Worm (Caenorhabditis elegans): ENCODE data around the gene F49H6.8.

The F49H6.8 gene

DNA sequence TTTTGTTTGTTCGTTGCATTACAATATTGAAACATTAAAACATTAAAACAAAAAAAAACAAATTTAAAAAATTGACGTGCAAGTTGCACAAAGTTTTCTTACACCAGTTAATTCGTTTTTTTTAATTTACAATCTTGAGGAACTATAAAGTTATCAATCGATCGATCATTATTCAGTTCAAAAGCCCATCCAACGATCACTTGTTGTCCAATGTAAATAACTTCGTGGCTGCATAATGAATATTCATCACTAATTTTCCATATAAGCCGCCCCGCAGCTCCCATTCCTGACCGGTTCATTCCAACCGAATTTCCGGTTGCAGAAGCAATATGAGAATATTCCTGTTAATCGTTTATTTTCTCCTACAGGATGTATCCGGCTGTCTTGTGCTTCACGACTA, 19.8 kb upstream of the F49H6.8 start, which contains the start of gene hpo-33:
TSS of gene hpo-33 (plus strand) at position 301 of the 400 bp plus-strand sequence.
- TF ChIP-seq sptf-1 (tag; optimal IDR thresholded peaks at IDR 0.05) = no peak
- TF ChIP-seq efl-1 (optimal IDR thresholded peaks at IDR 0.05) = no peak
- TF ChIP-seq efl-1 (GFP tag; optimal IDR thresholded peaks at IDR 0.05 in 1 of 2) = peak in 1 of 2 experiments; percentile 44
- TF ChIP-seq elt-3 (tag; optimal IDR thresholded peaks at IDR 0.05) = no peak

DNA sequence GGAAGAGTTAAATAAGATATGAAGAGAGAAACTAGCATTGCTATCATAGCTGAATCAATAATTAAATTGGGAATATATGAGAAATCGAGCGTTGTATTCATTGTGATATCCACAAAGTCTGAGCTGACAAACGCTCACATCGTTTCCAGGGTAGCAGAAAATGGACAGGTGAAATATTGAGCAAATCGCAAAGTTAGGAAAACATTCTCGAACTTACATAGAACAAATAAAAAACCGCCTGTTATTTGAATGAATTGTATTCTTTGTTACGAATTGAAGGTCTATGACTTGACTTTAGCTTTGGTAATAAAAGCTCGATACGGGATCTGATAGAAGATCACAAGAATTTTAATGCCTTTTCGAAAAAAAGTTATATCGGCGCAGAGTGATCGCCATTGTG, 13.4 kb upstream of the F49H6.8 start, which contains the start of gene srz-94:
TSS of gene srz-94 (minus strand) at position 101 of the 400 bp plus-strand sequence.
- TF ChIP-seq lin-13 (GFP tag; optimal IDR thresholded peaks at IDR 0.05) (no peak), aha-1 (tag; optimal IDR thresholded peaks at IDR 0.05) (no peak), hpl-2 (GFP tag; optimal IDR thresholded peaks at IDR 0.05) (no peak), fkh-4 (tag; optimal IDR thresholded peaks at IDR 0.05; ENCODE audit: borderline replicate concordance) (no peak), mdl-1 (tag; optimal IDR thresholded peaks at IDR 0.05) (no peak)

DNA sequence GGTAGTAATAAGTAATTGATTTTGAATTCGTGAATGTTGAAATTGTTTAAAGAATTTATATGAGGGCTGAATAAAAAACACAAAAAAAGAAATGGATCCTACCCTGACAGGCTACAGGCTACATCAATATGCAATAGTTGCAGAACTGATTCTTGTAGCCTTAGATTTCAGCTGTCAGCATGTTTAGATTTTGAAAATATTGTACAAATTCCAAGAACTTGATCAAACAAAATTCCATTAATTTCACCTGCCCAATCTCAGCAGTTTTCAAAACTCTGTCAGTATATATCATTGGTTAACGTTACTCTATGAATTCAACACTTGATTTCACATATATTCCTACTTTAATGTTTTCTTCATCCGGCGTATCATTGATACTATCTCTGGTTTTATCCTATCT, 8.0 kb upstream of the F49H6.8 start:
- TF ChIP-seq hlh-4 (tag; optimal IDR thresholded peaks at IDR 0.05) = peak; percentile 98
- no peak for TF ChIP-seq rnt-1 (tag; optimal IDR thresholded peaks at IDR 0.05)
- peak; percentile 3 for TF ChIP-seq fkh-8 (tag; optimal IDR thresholded peaks at IDR 0.05)

DNA sequence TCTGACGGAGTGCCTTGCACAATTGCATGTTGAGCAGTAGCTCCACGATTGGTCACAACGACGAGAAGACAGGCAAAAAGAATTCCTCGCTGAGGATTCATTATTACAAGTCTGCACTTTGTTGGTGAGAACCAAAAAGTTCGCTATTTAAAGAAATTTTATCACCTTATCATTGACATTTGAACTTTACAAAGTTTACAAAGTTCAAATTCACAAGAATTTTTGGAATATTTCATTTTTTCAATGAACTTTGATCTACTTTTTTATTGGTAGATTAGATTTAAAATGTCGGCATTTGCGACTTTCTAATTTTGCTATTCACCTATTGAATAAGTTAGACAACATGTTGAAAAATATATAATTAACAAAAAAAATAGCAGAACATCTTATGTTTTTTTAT, 3.8 kb upstream of the F49H6.8 start, which contains the start of gene F49H6.15:
TSS of gene F49H6.15 (minus strand) at position 101 of the 400 bp plus-strand sequence.
- TF ChIP-seq ztf-11 (tag; optimal IDR thresholded peaks at IDR 0.05) = no peak
- TF ChIP-seq nhr-76 (tag; optimal IDR thresholded peaks at IDR 0.05) = no peak
- TF ChIP-seq ets-5 (GFP tag; IDR thresholded peaks at IDR 0.05) = no peak
- no peak for TF ChIP-seq lin-35 (GFP tag; optimal IDR thresholded peaks at IDR 0.05)
- TF ChIP-seq snpc-4 (tag; optimal IDR thresholded peaks at IDR 0.05) = no peak
- no peak for TF ChIP-seq snu-23 (GFP tag; optimal IDR thresholded peaks at IDR 0.05)
- TF ChIP-seq mef-2 (tag; optimal IDR thresholded peaks at IDR 0.05) = no peak
- TF ChIP-seq skn-1 (tag; optimal IDR thresholded peaks at IDR 0.05) = no peak
- TF ChIP-seq unc-130 (tag; optimal IDR thresholded peaks at IDR 0.05) = no peak
- TF ChIP-seq sox-4 (tag; optimal IDR thresholded peaks at IDR 0.05) = no peak
- TF ChIP-seq tbx-2 (tag; optimal IDR thresholded peaks at IDR 0.05) = no peak
- no peak for TF ChIP-seq nhr-237 (tag; optimal IDR thresholded peaks at IDR 0.05)

DNA sequence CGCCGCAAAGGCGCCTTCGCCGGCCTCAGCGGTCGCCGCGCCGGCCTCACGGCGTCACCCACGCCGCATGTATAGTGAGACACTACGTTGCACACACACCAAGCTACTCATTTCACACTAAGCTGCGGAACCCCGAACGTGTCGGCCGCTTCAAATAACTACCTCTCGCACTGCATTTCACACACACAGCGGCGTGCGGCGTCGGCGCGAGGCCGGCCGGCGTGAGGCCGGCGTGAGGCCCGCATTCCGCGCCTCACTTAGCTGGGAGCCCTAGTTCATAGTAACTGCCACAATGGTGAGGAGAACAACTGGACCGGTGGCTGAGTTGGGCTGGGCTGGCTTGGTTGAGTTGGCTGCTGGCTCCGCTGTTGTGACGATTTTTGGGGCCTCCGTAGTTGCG, 363 bp downstream of the F49H6.8 start:
- TF ChIP-seq nhr-85 (tag) = peak; percentile 24

DNA sequence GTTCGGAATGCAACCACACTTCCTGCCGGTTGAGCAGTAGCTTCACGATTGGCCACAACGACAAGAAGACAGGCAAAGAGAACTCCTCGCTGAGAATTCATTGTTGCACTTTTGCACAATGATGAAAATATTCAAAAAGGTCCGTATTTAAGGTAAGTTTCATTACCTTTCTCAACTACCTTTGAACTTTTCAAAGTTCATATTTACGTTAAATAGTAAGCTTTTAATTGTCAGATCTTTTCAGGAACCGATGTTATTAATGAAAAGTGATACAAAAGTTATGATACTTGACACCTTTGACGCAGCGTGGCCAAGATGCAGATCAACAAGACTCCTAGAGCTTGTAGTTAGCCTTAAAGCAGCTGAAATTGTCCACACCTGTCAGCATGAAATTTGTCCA, 1.1 kb downstream of the F49H6.8 start, which contains the start of gene F49H6.12:
TSS of gene F49H6.12 (minus strand) at position 101 of the 400 bp plus-strand sequence.
- TF ChIP-seq ztf-4 (tag; optimal IDR thresholded peaks at IDR 0.05) (no peak), F16B12.6 (tag; optimal IDR thresholded peaks at IDR 0.05) (no peak), snu-23 (GFP tag; optimal IDR thresholded peaks at IDR 0.05) (no peak), xbp-1 (tag; optimal IDR thresholded peaks at IDR 0.05) (no peak), jun-1 (tag; optimal IDR thresholded peaks at IDR 0.05) (no peak), unc-62 (GFP tag; optimal IDR thresholded peaks at IDR 0.05) (no peak), isw-1 (GFP tag; IDR thresholded peaks at IDR 0.05) (no peak), nhr-71 (tag; optimal IDR thresholded peaks at IDR 0.05) (no peak), hlh-17 (GFP tag; optimal IDR thresholded peaks at IDR 0.05; ENCODE audit: borderline replicate concordance) (no peak), aha-1 (tag; optimal IDR thresholded peaks at IDR 0.05) (no peak)

DNA sequence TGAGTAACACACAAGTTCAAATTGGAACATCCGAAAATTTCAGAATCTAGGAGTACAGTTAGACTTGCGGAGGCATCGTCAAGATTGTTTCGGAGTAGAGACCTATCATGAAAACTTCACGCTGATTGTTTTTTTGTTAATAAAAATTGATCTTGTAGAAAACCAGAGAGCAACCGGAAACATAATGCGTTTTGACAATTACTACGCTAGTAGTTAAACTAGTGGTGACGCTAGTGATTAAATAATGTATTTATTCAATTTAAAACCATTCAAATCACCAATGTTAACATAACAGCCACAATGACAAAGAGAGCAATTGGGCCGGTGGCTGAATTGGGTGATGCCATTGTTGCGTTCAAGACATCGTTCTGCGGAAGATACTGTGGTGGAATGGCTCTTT, 2.8 kb downstream of the F49H6.8 start, which contains the start of gene F49H6.17:
TSS of gene F49H6.17 (plus strand) at position 301 of the 400 bp plus-strand sequence.
- TF ChIP-seq ama-1 (optimal IDR thresholded peaks at IDR 0.05) = no peak
- no peak for TF ChIP-seq unc-98 (GFP tag; IDR thresholded peaks at IDR 0.05)

Data from whole organism, L1 larva.